Worm (Caenorhabditis elegans): ENCODE results near the gene srz-15.

The srz-15 gene

DNA sequence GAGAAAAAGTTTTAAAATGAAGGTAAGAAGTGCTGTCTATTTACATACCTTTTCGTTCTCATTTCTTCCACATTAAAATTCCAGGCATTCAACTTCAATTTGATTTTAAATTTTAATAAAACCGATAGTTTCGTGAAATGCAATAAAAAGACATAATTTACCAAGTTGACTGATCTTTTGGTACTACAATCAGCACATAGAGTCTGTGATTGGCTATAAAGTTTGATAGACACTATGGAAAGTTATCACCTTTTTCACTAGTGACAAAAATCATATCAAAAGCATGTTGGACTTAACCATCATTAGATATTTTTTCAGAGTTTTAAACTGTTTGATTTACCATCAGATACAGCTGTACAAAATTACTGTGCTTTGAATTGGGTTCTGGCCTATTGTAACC is at the start of gene srz-15:
TSS of gene srz-15 (plus strand) at position 301 of the 400 bp plus-strand sequence.
- TF ChIP-seq unc-62 (GFP tag; optimal IDR thresholded peaks at IDR 0.05) (no peak), lin-39 (tag; optimal IDR thresholded peaks at IDR 0.05) (no peak), ama-1 (optimal IDR thresholded peaks at IDR 0.05) (no peak), mdl-1 (tag; optimal IDR thresholded peaks at IDR 0.05) (no peak), R02D3.7 (tag; optimal IDR thresholded peaks at IDR 0.05) (no peak), ztf-1 (GFP tag; conservative IDR thresholded peaks at IDR 0.05) (no peak), nhr-237 (tag; optimal IDR thresholded peaks at IDR 0.05) (no peak), elt-1 (tag; optimal IDR thresholded peaks at IDR 0.05) (no peak), nhr-10 (tag; optimal IDR thresholded peaks at IDR 0.05) (no peak), nhr-77 (tag; optimal IDR thresholded peaks at IDR 0.05) (no peak), lin-13 (GFP tag; optimal IDR thresholded peaks at IDR 0.05) (no peak), nhr-23 (tag; optimal IDR thresholded peaks at IDR 0.05) (no peak), lin-11 (tag; optimal IDR thresholded peaks at IDR 0.05) (no peak), unc-55 (GFP tag; optimal IDR thresholded peaks at IDR 0.05) (no peak), nhr-21 (tag; optimal IDR thresholded peaks at IDR 0.05) (no peak), F13H6.1 (tag; optimal IDR thresholded peaks at IDR 0.05) (no peak), mab-5 (tag; optimal IDR thresholded peaks at IDR 0.05) (no peak)

DNA sequence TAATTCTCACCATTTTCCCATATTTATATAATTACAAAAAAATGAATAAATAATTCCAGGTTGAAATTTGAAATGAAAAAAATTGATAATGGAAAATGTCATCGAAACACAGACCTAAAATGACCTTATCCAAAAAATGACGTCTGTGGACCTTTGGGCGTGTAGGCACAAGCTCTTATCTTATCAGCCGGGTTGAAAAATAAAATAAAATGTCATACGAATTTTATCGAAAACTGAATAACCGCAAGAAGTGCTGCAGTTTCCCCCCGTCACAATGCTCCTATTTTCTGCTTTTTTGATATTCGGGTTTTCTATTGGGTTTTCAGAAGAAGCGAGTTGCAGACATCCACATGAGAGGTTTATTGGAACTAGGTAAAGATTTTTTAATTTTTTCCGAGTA is 49.7 kb upstream of the srz-15 start, which contains the start of gene clec-186:
TSS of gene clec-186 (plus strand) at position 226 of the 400 bp plus-strand sequence.
- TF ChIP-seq crh-2 (tag; optimal IDR thresholded peaks at IDR 0.05) (peak; percentile 21), fos-1 (tag; optimal IDR thresholded peaks at IDR 0.05) (peak; percentile 91), ztf-1 (GFP tag; conservative IDR thresholded peaks at IDR 0.05) (no peak), sma-9 (GFP tag; optimal IDR thresholded peaks at IDR 0.05) (peak; percentile 54), sma-9 (tag; optimal IDR thresholded peaks at IDR 0.05) (no peak), blmp-1 (tag; optimal IDR thresholded peaks at IDR 0.05; ENCODE audit: insufficient read depth) (no peak), sma-3 (GFP tag; optimal IDR thresholded peaks at IDR 0.05) (no peak), nhr-25 (tag; optimal IDR thresholded peaks at IDR 0.05) (no peak)

DNA sequence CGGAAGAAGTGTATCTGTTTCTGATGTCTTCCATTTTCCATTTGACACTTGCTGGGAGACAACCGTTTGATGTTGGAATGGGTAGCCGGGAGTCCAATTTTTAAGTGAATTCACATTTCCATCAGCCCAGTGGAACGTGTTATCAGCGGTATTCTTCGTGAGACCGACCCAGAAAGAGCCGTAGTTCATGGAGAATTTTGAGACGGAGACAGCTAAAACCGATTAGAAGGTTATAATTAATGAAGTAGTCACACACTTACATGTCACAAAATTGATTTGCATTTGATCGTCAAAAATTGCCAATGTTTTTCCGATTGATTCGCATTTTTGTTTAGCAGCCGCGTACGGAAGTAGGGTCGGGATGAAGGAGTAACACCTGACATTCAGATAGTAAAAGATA is 46.2 kb upstream of the srz-15 start:
- TF ChIP-seq aly-2 (tag; optimal IDR thresholded peaks at IDR 0.05) (no peak), snpc-4 (tag; optimal IDR thresholded peaks at IDR 0.05) (no peak), crh-2 (tag; optimal IDR thresholded peaks at IDR 0.05) (no peak), fos-1 (tag; optimal IDR thresholded peaks at IDR 0.05) (no peak), nhr-237 (tag; optimal IDR thresholded peaks at IDR 0.05) (no peak), ceh-82 (tag; optimal IDR thresholded peaks at IDR 0.05) (no peak), lin-13 (GFP tag; optimal IDR thresholded peaks at IDR 0.05) (no peak), nhr-21 (tag; optimal IDR thresholded peaks at IDR 0.05) (no peak), nhr-25 (tag; optimal IDR thresholded peaks at IDR 0.05) (no peak), nhr-12 (tag; optimal IDR thresholded peaks at IDR 0.05) (no peak), unc-39 (tag; optimal IDR thresholded peaks at IDR 0.05) (no peak), sem-4 (tag; optimal IDR thresholded peaks at IDR 0.05) (no peak), alr-1 (tag; optimal IDR thresholded peaks at IDR 0.05) (no peak), dmd-4 (tag; optimal IDR thresholded peaks at IDR 0.05) (no peak), nhr-23 (tag; optimal IDR thresholded peaks at IDR 0.05) (no peak), ceh-16 (tag; optimal IDR thresholded peaks at IDR 0.05) (no peak), sma-9 (GFP tag; optimal IDR thresholded peaks at IDR 0.05) (no peak), sma-9 (tag; optimal IDR thresholded peaks at IDR 0.05) (no peak), zag-1 (tag; optimal IDR thresholded peaks at IDR 0.05) (no peak), mdl-1 (tag; optimal IDR thresholded peaks at IDR 0.05) (no peak), nhr-6 (tag; optimal IDR thresholded peaks at IDR 0.05) (no peak)

DNA sequence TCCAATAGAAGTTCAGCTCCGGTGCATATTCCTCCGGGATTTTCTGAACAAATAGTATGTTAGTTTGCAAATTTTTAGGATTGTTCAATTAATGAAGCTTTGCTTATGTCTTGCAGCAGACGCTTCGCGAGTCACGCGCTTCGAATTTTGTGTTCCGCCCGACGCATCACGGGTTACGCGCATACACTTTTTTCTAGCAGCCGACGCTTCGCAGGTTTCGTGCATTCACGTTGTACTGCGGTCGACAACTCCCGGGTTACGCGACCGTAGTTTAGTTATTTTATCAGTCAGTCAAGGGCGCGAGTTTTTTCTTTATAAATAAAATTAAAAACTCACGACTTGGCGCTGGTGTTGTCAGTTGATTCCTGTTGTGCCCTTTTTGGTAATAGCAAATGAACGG is 45.8 kb upstream of the srz-15 start:
- TF ChIP-seq C34F6.9 (tag; optimal IDR thresholded peaks at IDR 0.05): no peak
- no peak for TF ChIP-seq alr-1 (tag; optimal IDR thresholded peaks at IDR 0.05)
- TF ChIP-seq snpc-4 (tag; optimal IDR thresholded peaks at IDR 0.05): peak; percentile 28
- no peak for TF ChIP-seq F13H6.1 (tag; optimal IDR thresholded peaks at IDR 0.05)

DNA sequence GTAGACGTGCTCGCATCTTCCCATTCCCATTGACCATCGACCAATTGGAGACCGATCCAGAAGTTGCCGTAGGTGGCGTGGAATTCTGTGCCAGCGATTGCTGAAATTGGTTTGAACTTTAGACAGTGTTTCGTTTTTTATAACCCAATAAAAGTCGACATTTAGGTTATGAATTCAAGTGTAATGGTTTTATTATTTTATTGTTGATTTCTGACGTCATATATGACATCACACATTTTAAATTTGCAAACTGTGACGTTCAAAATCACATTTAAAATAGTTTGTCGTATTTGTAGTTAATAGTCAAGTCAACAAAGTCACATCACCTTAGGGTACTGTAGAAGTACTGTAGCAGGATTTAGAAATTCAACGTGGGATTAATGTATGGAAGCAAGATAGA is 45.3 kb upstream of the srz-15 start:
- no peak for TF ChIP-seq zag-1 (tag; optimal IDR thresholded peaks at IDR 0.05)
- TF ChIP-seq peb-1 (tag; optimal IDR thresholded peaks at IDR 0.05): no peak
- no peak for TF ChIP-seq alr-1 (tag; optimal IDR thresholded peaks at IDR 0.05)
- TF ChIP-seq ztf-4 (tag; optimal IDR thresholded peaks at IDR 0.05): no peak
- TF ChIP-seq nhr-77 (tag; optimal IDR thresholded peaks at IDR 0.05): no peak
- TF ChIP-seq nhr-6 (tag; optimal IDR thresholded peaks at IDR 0.05): no peak
- TF ChIP-seq sma-3 (GFP tag; optimal IDR thresholded peaks at IDR 0.05): no peak
- TF ChIP-seq snpc-4 (tag; optimal IDR thresholded peaks at IDR 0.05): no peak
- no peak for TF ChIP-seq unc-62 (GFP tag; optimal IDR thresholded peaks at IDR 0.05)
- no peak for TF ChIP-seq mbf-1 (tag; optimal IDR thresholded peaks at IDR 0.05)
- TF ChIP-seq ama-1 (optimal IDR thresholded peaks at IDR 0.05): no peak
- no peak for TF ChIP-seq dmd-4 (tag; optimal IDR thresholded peaks at IDR 0.05)
- TF ChIP-seq F13H6.1 (tag; optimal IDR thresholded peaks at IDR 0.05): no peak
- no peak for TF ChIP-seq sem-4 (tag; optimal IDR thresholded peaks at IDR 0.05)
- no peak for TF ChIP-seq ceh-82 (tag; optimal IDR thresholded peaks at IDR 0.05)
- no peak for TF ChIP-seq fos-1 (tag; optimal IDR thresholded peaks at IDR 0.05)
